Worm (Caenorhabditis elegans): ENCODE data around the gene pas-2.

The pas-2 gene

DNA sequence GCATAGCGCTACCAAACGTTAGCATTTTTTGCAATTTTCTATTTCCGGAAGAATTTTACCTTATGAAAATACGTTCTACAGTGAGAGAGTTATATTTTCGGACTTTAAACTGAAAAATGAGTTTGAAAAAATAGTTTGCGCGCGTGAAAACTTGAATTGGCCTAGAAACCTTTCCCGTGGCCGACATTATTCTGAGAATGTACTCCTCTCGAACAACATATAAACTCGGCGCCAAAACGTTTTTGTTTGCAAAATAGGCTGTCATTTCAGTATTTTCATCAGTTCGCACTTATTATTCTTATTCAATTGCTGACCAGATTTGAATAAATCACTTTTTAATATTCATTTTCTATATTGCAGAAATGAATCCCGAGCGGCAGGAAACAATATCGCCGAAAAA is 33.4 kb upstream of the pas-2 start, which contains the start of the genes mre-11 and wdr-5.3:
Gene mre-11 (minus strand): TSS at position 113 of the 400 bp plus-strand sequence.
Gene wdr-5.3 (plus strand): TSS at position 361 of the 400 bp plus-strand sequence.
- peak; percentile 18 for TF ChIP-seq duxl-1 (tag; optimal IDR thresholded peaks at IDR 0.05; ENCODE audit: poor library complexity)
- peak; percentile 65 for TF ChIP-seq nhr-6 (tag; optimal IDR thresholded peaks at IDR 0.05)
- peak; percentile 74 for TF ChIP-seq ZK337.2 (GFP tag; IDR thresholded peaks at IDR 0.05)
- peak; percentile 4 for TF ChIP-seq mxl-3 (GFP tag; optimal IDR thresholded peaks at IDR 0.05)
- TF ChIP-seq aha-1 (tag), result peak; percentile 52
- TF ChIP-seq dpl-1 (GFP tag; optimal IDR thresholded peaks at IDR 0.05), result peak; percentile 94
- TF ChIP-seq spr-1 (tag; optimal IDR thresholded peaks at IDR 0.05), result no peak
- no peak for TF ChIP-seq madf-9 (GFP tag; conservative IDR thresholded peaks at IDR 0.05)
- TF ChIP-seq nhr-28 (tag; optimal IDR thresholded peaks at IDR 0.05), result peak; percentile 18
- TF ChIP-seq T20F7.1 (GFP tag; optimal IDR thresholded peaks at IDR 0.05), result peak; percentile 28
- no peak for TF ChIP-seq nhr-77 (tag; optimal IDR thresholded peaks at IDR 0.05)
- peak; percentile 98 for TF ChIP-seq mes-2 (tag; optimal IDR thresholded peaks at IDR 0.05; ENCODE audit: poor library complexity, severe bottlenecking)
- peak in 1 of 2 experiments; percentile 6 for TF ChIP-seq mdl-1 (tag; optimal IDR thresholded peaks at IDR 0.05)
- peak; percentile 7 for TF ChIP-seq rbr-2 (tag; optimal IDR thresholded peaks at IDR 0.05)
- TF ChIP-seq unc-130 (GFP tag; optimal IDR thresholded peaks at IDR 0.05), result peak; percentile 59
- 0 out of 2 replicates have a peak, but pooled peaks have one; percentile 26 for TF ChIP-seq dmd-9 (GFP tag; IDR thresholded peaks at IDR 0.05)
- TF ChIP-seq nhr-41 (GFP tag; IDR thresholded peaks at IDR 0.05), result no peak
- TF ChIP-seq Y75B8A.6 (GFP tag; IDR thresholded peaks at IDR 0.05), result no peak
- no peak for TF ChIP-seq attf-4 (tag; optimal IDR thresholded peaks at IDR 0.05)
- peak; percentile 42 for TF ChIP-seq hlh-11 (tag; optimal IDR thresholded peaks at IDR 0.05)
- TF ChIP-seq nhr-76 (tag; optimal IDR thresholded peaks at IDR 0.05), result no peak

DNA sequence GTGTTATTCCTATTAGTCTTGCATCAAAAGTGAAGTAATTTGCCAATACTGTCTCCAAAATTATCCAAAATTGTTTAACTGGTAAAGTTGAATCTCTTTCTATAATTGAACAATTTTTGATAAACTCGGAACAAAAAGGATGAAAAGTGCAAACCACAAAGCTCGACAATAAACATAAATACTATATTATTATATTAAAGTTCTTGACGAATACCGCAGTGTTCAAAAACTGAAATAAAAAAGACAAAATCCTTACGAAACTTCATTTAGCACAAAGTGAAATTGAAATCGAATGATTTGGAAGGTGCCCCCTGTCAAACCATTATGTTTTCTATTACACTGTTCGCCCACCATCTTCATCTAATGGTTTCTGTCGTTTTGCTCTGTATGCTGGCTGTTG is 28.8 kb upstream of the pas-2 start, which contains the start of gene ZC302.3:
Gene ZC302.3 (minus strand): TSS at position 101 of the 400 bp plus-strand sequence.
- TF ChIP-seq ceh-32 (tag; optimal IDR thresholded peaks at IDR 0.05; ENCODE audit: poor library complexity) (no peak), sdz-12 (GFP tag; optimal IDR thresholded peaks at IDR 0.05) (no peak), mes-2 (tag; optimal IDR thresholded peaks at IDR 0.05; ENCODE audit: poor library complexity, severe bottlenecking) (no peak), rbr-2 (tag; optimal IDR thresholded peaks at IDR 0.05) (no peak), fos-1 (tag; optimal IDR thresholded peaks at IDR 0.05) (no peak), lir-3 (tag; optimal IDR thresholded peaks at IDR 0.05) (no peak), ztf-11 (tag; optimal IDR thresholded peaks at IDR 0.05) (no peak), F26F4.8 (GFP tag; conservative IDR thresholded peaks at IDR 0.05) (no peak), lin-13 (GFP tag; optimal IDR thresholded peaks at IDR 0.05) (no peak), tra-1 (GFP tag; IDR thresholded peaks at IDR 0.05) (no peak), duxl-1 (tag; optimal IDR thresholded peaks at IDR 0.05; ENCODE audit: poor library complexity) (no peak), pha-4 (GFP tag; IDR thresholded peaks at IDR 0.05) (no peak), pha-4 (tag; optimal IDR thresholded peaks at IDR 0.05) (no peak), daf-19 (GFP tag; conservative IDR thresholded peaks at IDR 0.05) (no peak), Y105C5A.15 (GFP tag; IDR thresholded peaks at IDR 0.05) (no peak), hlh-30 (tag; optimal IDR thresholded peaks at IDR 0.05; ENCODE audit: insufficient read depth) (no peak), hif-1 (tag; optimal IDR thresholded peaks at IDR 0.05) (no peak), ces-1 (GFP tag; optimal IDR thresholded peaks at IDR 0.05) (no peak), nhr-6 (tag; optimal IDR thresholded peaks at IDR 0.05) (no peak)

DNA sequence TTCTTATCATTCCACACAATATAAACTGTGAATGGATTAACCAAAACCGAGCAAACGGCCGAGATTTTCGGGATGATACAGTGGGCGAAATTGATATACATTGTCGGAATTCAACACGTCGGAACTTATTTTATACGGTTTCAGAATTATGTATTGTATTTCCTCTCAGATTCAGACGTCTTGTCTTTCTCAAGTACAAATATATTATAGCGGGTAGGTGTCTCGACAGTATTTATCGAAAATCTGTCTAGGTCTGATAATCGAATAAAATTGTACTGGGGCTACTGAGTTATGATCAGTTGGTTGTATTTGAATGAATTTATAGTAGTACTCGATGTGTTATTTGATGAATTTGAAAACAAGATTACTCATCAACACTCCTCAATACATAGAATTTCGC is 26.5 kb upstream of the pas-2 start, which contains the start of gene srj-22:
Gene srj-22 (minus strand): TSS at position 101 of the 400 bp plus-strand sequence.
- TF ChIP-seq daf-16 (GFP tag; optimal IDR thresholded peaks at IDR 0.05) (no peak), daf-16 (tag; optimal IDR thresholded peaks at IDR 0.05) (no peak), hif-1 (tag; optimal IDR thresholded peaks at IDR 0.05) (no peak), D1046.2 (GFP tag; IDR thresholded peaks at IDR 0.05) (no peak), F10B5.3 (tag; optimal IDR thresholded peaks at IDR 0.05) (no peak), ceh-20 (GFP tag; IDR thresholded peaks at IDR 0.05) (no peak)

All from whole organism, L4 larva.